Worm (Caenorhabditis elegans) whole organism, L4 larva: ENCODE measurements around the gene dhc-4.
A peak's percentile ranks its signal among the peaks of the same experiment; 100 is the strongest.
"Not testable (repeated sequence)": the region's sequence is repeated elsewhere in the genome, so short reads cannot be mapped to it uniquely, and the experiment has no call there.

Experiments
- F10B5.3 ChIP-seq: sonication (generic microtip); optimal IDR thresholded peaks from 2 replicates; lab custom pipeline; 2016; ENCODE audit warnings: mild to moderate bottlenecking, missing genetic modification characterization, missing compliant biosample characterization
- F26F4.8 ChIP-seq: fragments of 200-800 bp; sonication (Bioruptor generic); conservative IDR thresholded peaks from 2 replicates; pipeline ENCODE4 v1.3.6; 2022; ENCODE audit warnings: missing genetic modification characterization, missing compliant biosample characterization
- R02D3.7 ChIP-seq: fragments of 150-350 bp; sonication (generic microtip); optimal IDR thresholded peaks from 3 replicates; lab custom pipeline; 2014; ENCODE audit warnings: missing biosample characterization, missing genetic modification characterization
- T26A8.4 ChIP-seq: fragments of 200-800 bp; sonication (Bioruptor generic); IDR thresholded peaks from 2 replicates; pipeline ENCODE4 v1.3.6; 2022; ENCODE audit warnings: missing genetic modification characterization, missing compliant biosample characterization
- Y105C5A.15 ChIP-seq: fragments of 200-800 bp; sonication (Bioruptor generic); IDR thresholded peaks from 2 replicates; pipeline ENCODE4 v1.3.6; 2022; ENCODE audit warnings: missing genetic modification characterization, missing compliant biosample characterization
- aha-1 ChIP-seq: fragments of 150-350 bp; peaks from one replicate; lab custom pipeline; 2014; ENCODE audit warnings: missing biosample characterization, missing genetic modification characterization
- ama-1 ChIP-seq: fragments of 150-350 bp; optimal IDR thresholded peaks from 2 replicates; lab custom pipeline; 2014; ENCODE audit warnings: inconsistent platforms, mixed read lengths
- attf-4 ChIP-seq: sonication (generic microtip); optimal IDR thresholded peaks from 3 replicates; lab custom pipeline; 2017; ENCODE audit warnings: missing biosample characterization, missing genetic modification characterization
- ceh-20 ChIP-seq: fragments of 200-800 bp; sonication (Bioruptor generic); IDR thresholded peaks from 2 replicates; pipeline ENCODE4 v1.3.6; 2022; ENCODE audit warnings: missing genetic modification reagents, missing genetic modification characterization, missing compliant biosample characterization
- ceh-44 ChIP-seq: fragments of 200-800 bp; sonication (Bioruptor generic); IDR thresholded peaks from 2 replicates; pipeline ENCODE4 v1.3.6; 2022; ENCODE audit warnings: missing genetic modification reagents, missing genetic modification characterization, missing compliant biosample characterization
- ceh-62 ChIP-seq: sonication (generic microtip); optimal IDR thresholded peaks from 2 replicates; lab custom pipeline; 2017; ENCODE audit warnings: missing biosample characterization, missing genetic modification characterization
- daf-12 ChIP-seq: fragments of 150-350 bp; optimal IDR thresholded peaks from 2 replicates; lab custom pipeline; 2014; ENCODE audit warnings: missing biosample characterization, missing genetic modification reagents, missing genetic modification characterization
- dmd-6 ChIP-seq: fragments of 200-800 bp; sonication (Bioruptor generic); IDR thresholded peaks from 2 replicates; pipeline ENCODE4 v1.3.6; 2022; ENCODE audit warnings: missing genetic modification reagents, missing genetic modification characterization, missing compliant biosample characterization
- dmd-9 ChIP-seq: fragments of 200-800 bp; sonication (Bioruptor generic); IDR thresholded peaks from 2 replicates; pipeline ENCODE4 v1.3.6; 2022; ENCODE audit warnings: missing genetic modification reagents, missing genetic modification characterization, missing compliant biosample characterization
- dpl-1 ChIP-seq: fragments of 150-350 bp; optimal IDR thresholded peaks from 2 replicates; lab custom pipeline; 2014; ENCODE audit warnings: missing biosample characterization, missing genetic modification reagents, missing genetic modification characterization
- hif-1 ChIP-seq, 2 experiments: sonication (generic microtip); optimal IDR thresholded peaks; 2 replicates each; lab custom pipeline; 2016 to 2017; ENCODE audit warnings: missing compliant biosample characterization in 2 of 2, missing genetic modification characterization in 2 of 2, missing genetic modification reagents in 2 of 2, missing genotype in 2 of 2, mild to moderate bottlenecking in 1 of 2
- hlh-30 ChIP-seq: sonication (generic microtip); optimal IDR thresholded peaks from 2 replicates; lab custom pipeline; 2017; ENCODE audit warnings: antibody characterized with exemption, mild to moderate bottlenecking, missing genetic modification characterization, missing compliant biosample characterization; ENCODE audit not compliant: insufficient read depth
- jun-1 ChIP-seq: fragments of 150-350 bp; optimal IDR thresholded peaks from 2 replicates; lab custom pipeline; 2014; ENCODE audit warnings: missing biosample characterization, missing genetic modification reagents, missing genetic modification characterization
- lim-7 ChIP-seq: fragments of 200-800 bp; sonication (Bioruptor generic); IDR thresholded peaks from 2 replicates; pipeline ENCODE4 v1.3.6; 2022; ENCODE audit warnings: missing genetic modification characterization, missing compliant biosample characterization
- lin-13 ChIP-seq: fragments of 150-350 bp; optimal IDR thresholded peaks from 2 replicates; lab custom pipeline; 2014; ENCODE audit warnings: missing biosample characterization, missing genetic modification reagents, missing genetic modification characterization
- lin-15B ChIP-seq: fragments of 150-350 bp; sonication (generic microtip); optimal IDR thresholded peaks from 3 replicates; lab custom pipeline; 2014; ENCODE audit warnings: missing biosample characterization, missing genetic modification characterization
- lin-29 ChIP-seq: fragments of 200-800 bp; sonication (Bioruptor generic); IDR thresholded peaks from 2 replicates; pipeline ENCODE4 v1.3.6; 2022; ENCODE audit warnings: missing genetic modification reagents, missing genetic modification characterization, missing compliant biosample characterization
- lin-38 ChIP-seq: fragments of 200-800 bp; sonication (Bioruptor generic); IDR thresholded peaks from 2 replicates; pipeline ENCODE4 v1.3.6; 2022; ENCODE audit warnings: missing genetic modification reagents, missing genetic modification characterization, missing compliant biosample characterization
- lir-3 ChIP-seq: sonication (generic microtip); optimal IDR thresholded peaks from 2 replicates; lab custom pipeline; 2016; ENCODE audit warnings: mild to moderate bottlenecking, missing genetic modification characterization, missing compliant biosample characterization
- madf-9 ChIP-seq: fragments of 200-800 bp; sonication (Bioruptor generic); conservative IDR thresholded peaks from 2 replicates; pipeline ENCODE4 v1.3.6; 2022; ENCODE audit warnings: missing genetic modification reagents, missing genetic modification characterization, missing compliant biosample characterization
- mep-1 ChIP-seq: fragments of 150-350 bp; sonication (generic microtip); optimal IDR thresholded peaks from 3 replicates; lab custom pipeline; 2014; ENCODE audit warnings: missing biosample characterization, missing genetic modification characterization
- nhr-102 ChIP-seq: sonication (generic microtip); optimal IDR thresholded peaks from 2 replicates; lab custom pipeline; 2016; ENCODE audit warnings: mild to moderate bottlenecking, missing genetic modification characterization, moderate library complexity, missing compliant biosample characterization
- nhr-237 ChIP-seq: sonication (generic microtip); optimal IDR thresholded peaks from 2 replicates; lab custom pipeline; 2017; ENCODE audit warnings: missing biosample characterization, missing genetic modification characterization
- nhr-25 ChIP-seq: sonication (generic microtip); optimal IDR thresholded peaks from 2 replicates; lab custom pipeline; 2017; ENCODE audit warnings: missing genetic modification characterization, mild to moderate bottlenecking, missing compliant biosample characterization, antibody characterized with exemption, moderate library complexity, borderline replicate concordance; ENCODE audit not compliant: insufficient read depth
- nhr-6 ChIP-seq: fragments of 150-350 bp; optimal IDR thresholded peaks from 2 replicates; lab custom pipeline; 2014; ENCODE audit warnings: missing biosample characterization, missing genetic modification characterization
- nhr-76 ChIP-seq: fragments of 150-350 bp; optimal IDR thresholded peaks from 2 replicates; lab custom pipeline; 2014; ENCODE audit warnings: missing biosample characterization, missing genetic modification characterization
- nhr-77 ChIP-seq: fragments of 150-350 bp; optimal IDR thresholded peaks from 2 replicates; lab custom pipeline; 2014; ENCODE audit warnings: missing biosample characterization, missing genetic modification characterization
- pha-4 ChIP-seq, 2 experiments: fragments of 150-350 bp in 1 of 2; fragments of 200-800 bp in 1 of 2; sonication (Bioruptor generic) in 1 of 2; IDR thresholded peaks in 1 of 2; optimal IDR thresholded peaks in 1 of 2; 2 replicates each; pipeline versions ENCODE4 v1.3.6 to Lab custom; 2014 to 2022; ENCODE audit warnings: missing genetic modification characterization in 2 of 2, missing genetic modification reagents in 2 of 2, missing biosample characterization in 1 of 2, missing compliant biosample characterization in 1 of 2
- php-3 ChIP-seq: fragments of 200-800 bp; sonication (Bioruptor generic); IDR thresholded peaks from 2 replicates; pipeline ENCODE4 v1.3.6; 2022; ENCODE audit warnings: missing genetic modification reagents, missing genetic modification characterization, missing compliant biosample characterization
- pqm-1 ChIP-seq: sonication (generic microtip); optimal IDR thresholded peaks from 2 replicates; lab custom pipeline; 2017; ENCODE audit warnings: missing biosample characterization, missing genetic modification characterization
- sdz-12 ChIP-seq: fragments of 200-800 bp; sonication (Bioruptor generic); optimal IDR thresholded peaks from 2 replicates; lab custom pipeline; 2018; ENCODE audit warnings: mild to moderate bottlenecking, missing genetic modification characterization, missing compliant biosample characterization
- set-16 ChIP-seq: fragments of 200-800 bp; sonication (Bioruptor generic); IDR thresholded peaks from 2 replicates; pipeline ENCODE4 v1.3.6; 2022; ENCODE audit warnings: missing genetic modification reagents, missing genetic modification characterization, missing compliant biosample characterization
- skn-1 ChIP-seq: fragments of 150-350 bp; optimal IDR thresholded peaks from 2 replicates; lab custom pipeline; 2014; ENCODE audit warnings: missing biosample characterization, missing genetic modification characterization
- snpc-1.2 ChIP-seq: fragments of 200-800 bp; sonication (Bioruptor generic); IDR thresholded peaks from 2 replicates; pipeline ENCODE4 v1.3.6; 2022; ENCODE audit warnings: missing genetic modification reagents, missing genetic modification characterization, missing compliant biosample characterization
- snpc-4 ChIP-seq: fragments of 150-350 bp; optimal IDR thresholded peaks from 2 replicates; lab custom pipeline; 2014; ENCODE audit warnings: missing biosample characterization, missing genetic modification characterization
- tag-97 ChIP-seq: fragments of 200-800 bp; sonication (Bioruptor generic); IDR thresholded peaks from 2 replicates; pipeline ENCODE4 v1.3.6; 2022; ENCODE audit warnings: missing genetic modification characterization, missing compliant biosample characterization
- tra-1 ChIP-seq: fragments of 200-800 bp; sonication (Bioruptor generic); IDR thresholded peaks from 2 replicates; pipeline ENCODE4 v1.3.6; 2022; ENCODE audit warnings: missing genetic modification reagents, missing genetic modification characterization, missing compliant biosample characterization
- unc-130 ChIP-seq: sonication (generic microtip); optimal IDR thresholded peaks from 2 replicates; lab custom pipeline; 2016; ENCODE audit warnings: missing genetic modification reagents, missing genetic modification characterization, missing compliant biosample characterization
- zip-11 ChIP-seq: fragments of 200-800 bp; sonication (Bioruptor generic); IDR thresholded peaks from 2 replicates; pipeline ENCODE4 v1.3.6; 2022; ENCODE audit warnings: missing genetic modification characterization, missing compliant biosample characterization
- ztf-11 ChIP-seq: fragments of 150-350 bp; optimal IDR thresholded peaks from 2 replicates; lab custom pipeline; 2014; ENCODE audit warnings: missing biosample characterization, missing genetic modification characterization

dhc-4 gene

ce11 chrIII:11026516-11027048, 56.8 kb downstream of the dhc-4 start, which contains the start of gene Y48A6B.7 (continued):
- no peak for TF ChIP-seq daf-12 (tag; lab: Kevin White, UChicago)
- peak; percentile 95 for TF ChIP-seq dmd-6 (GFP tag; lab: Robert Waterston, UW)
- TF ChIP-seq hlh-30 (tag; lab: Kevin White, UChicago) = peak; percentile 73
- TF ChIP-seq unc-130 (GFP tag; lab: Kevin White, UChicago) = no peak
- TF ChIP-seq lin-15B = no peak
- no peak for TF ChIP-seq ceh-20 (GFP tag; lab: Robert Waterston, UW)
- TF ChIP-seq lir-3 (tag; lab: Kevin White, UChicago) = no peak
- TF ChIP-seq F10B5.3 (tag; lab: Kevin White, UChicago) = no peak
- TF ChIP-seq mep-1 (tag; lab: Kevin White, UChicago) = peak; percentile 56
- peak; percentile 86 for TF ChIP-seq nhr-77 (tag; lab: Kevin White, UChicago)
- no peak for TF ChIP-seq lim-7 (GFP tag; lab: Robert Waterston, UW)
- no peak for TF ChIP-seq set-16 (GFP tag; lab: Robert Waterston, UW)
- TF ChIP-seq dpl-1 (GFP tag; lab: Kevin White, UChicago) = no peak
- TF ChIP-seq lin-13 (GFP tag; lab: Kevin White, UChicago) = no peak
- TF ChIP-seq skn-1 (tag; lab: Kevin White, UChicago) = no peak
- no peak for TF ChIP-seq dmd-9 (GFP tag; lab: Robert Waterston, UW)
- peak; percentile 90 for TF ChIP-seq pqm-1 (tag; lab: Kevin White, UChicago)
- no peak for TF ChIP-seq F26F4.8 (GFP tag; lab: Robert Waterston, UW)
- TF ChIP-seq php-3 (GFP tag; lab: Robert Waterston, UW) = peak; percentile 81

DNA sequence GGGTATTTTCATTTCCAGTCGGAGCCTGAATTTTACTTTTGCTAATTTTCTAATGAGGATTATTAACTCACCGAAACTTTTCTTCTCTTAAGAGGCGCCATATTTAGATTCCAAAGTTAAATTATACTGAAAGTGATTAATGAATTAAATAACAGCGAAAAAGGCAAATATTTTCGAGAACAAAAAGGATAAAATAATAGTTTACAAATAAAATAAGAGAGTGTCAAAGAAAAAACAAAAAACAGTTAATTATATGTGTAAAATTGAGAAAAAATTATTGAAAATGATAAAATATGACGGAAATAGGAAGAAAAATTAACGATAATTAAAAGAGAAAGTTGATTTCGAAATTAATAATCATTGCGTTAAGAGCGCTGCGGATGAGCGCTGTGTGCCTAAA, 59.6 kb downstream of the dhc-4 start, which contains the start of gene Y48A6B.8:
Y48A6B.8 (minus strand) TSS at position 101 of the 400 bp plus-strand sequence.
- not testable (repeated sequence) for TF ChIP-seq hlh-30 (tag; lab: Kevin White, UChicago); pha-4 (GFP tag; IDR thresholded peaks at IDR 0.05; lab: Robert Waterston, UW); pha-4 (tag; optimal IDR thresholded peaks at IDR 0.05; lab: Kevin White, UChicago); T26A8.4 (GFP tag; lab: Robert Waterston, UW)

DNA sequence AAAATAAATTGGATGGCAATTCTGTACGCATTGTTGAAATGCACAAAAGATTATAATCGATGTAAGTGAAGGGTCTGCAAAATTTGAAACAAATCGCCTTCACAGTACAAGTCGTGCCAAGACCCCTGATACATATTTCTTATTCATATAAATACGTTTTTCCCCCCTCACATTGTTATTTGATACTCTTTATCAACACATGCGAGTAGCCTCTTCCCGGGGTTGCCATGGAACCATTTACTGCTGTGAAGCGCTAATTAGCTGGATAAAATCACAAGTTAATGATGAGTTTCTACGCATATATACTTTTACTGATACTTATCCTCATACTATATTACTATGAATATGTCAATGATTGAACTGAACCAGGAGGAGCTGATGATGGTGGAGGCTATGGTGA, 61.6 kb downstream of the dhc-4 start, which contains the start of gene Y48A6B.14:
Y48A6B.14 (plus strand) TSS at position 301 of the 400 bp plus-strand sequence.
- TF ChIP-seq tra-1 (GFP tag; lab: Robert Waterston, UW) (no peak), tag-97 (no peak), nhr-25 (no peak), lin-38 (no peak), aha-1 (tag; lab: Kevin White, UChicago) (peak; percentile 40), lim-7 (GFP tag; lab: Robert Waterston, UW) (no peak), R02D3.7 (no peak)
- TF ChIP-seq, all 104 proteins: peak for 1

DNA sequence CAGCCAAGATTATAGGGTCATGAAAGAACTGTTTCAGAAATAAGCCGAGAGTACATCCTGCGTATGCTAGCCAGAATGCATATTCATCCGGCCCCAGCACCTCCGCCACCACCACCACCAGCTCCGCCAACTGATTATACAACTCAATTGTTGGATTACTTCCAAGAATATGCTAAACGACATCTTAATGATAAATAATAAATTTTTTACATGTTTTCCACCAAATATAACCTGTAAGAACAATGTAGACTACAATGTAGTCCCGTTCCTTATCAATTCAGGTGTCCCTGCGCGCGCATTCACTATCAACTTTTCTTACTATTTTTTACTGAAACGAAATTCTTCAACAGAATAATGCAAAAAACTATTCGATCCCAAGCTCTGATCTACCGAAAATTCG, 63.1 kb downstream of the dhc-4 start, which contains the start of gene Y48A6B.9:
Y48A6B.9 (plus strand) TSS at position 301 of the 400 bp plus-strand sequence.
- TF ChIP-seq ceh-44 (GFP tag; lab: Robert Waterston, UW) (no peak), attf-4 (no peak), zip-11 (GFP tag; lab: Robert Waterston, UW) (no peak), ztf-11 (no peak), ama-1 (no peak), nhr-6 (tag; lab: Kevin White, UChicago) (no peak)
- TF ChIP-seq, all 104 proteins: peak for 0

DNA sequence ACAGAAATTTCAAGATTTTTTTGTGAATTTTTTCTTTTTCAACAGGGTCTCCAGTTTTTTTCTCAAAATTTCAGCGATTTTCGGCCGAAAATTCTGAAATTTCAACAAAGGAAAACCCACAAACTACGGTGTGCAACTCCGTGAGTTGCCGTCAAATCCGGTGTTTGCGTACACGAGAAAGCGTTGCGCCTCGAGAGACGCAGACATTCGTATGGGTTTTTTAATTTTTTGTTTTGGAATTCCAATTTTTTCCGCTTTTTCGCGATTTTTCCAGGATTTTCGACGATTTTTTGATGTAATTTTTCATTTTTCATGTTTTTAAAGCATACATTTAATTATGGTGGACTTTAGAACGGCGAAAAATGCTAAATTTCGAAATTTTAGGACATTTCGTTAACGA, 66.4 kb downstream of the dhc-4 start:
- TF ChIP-seq T26A8.4 (GFP tag; lab: Robert Waterston, UW) (peak; percentile 37; the same call in 1 of the 2 replicates), lin-29 (peak; percentile 42; the same call in 1 of the 2 replicates), hif-1 (tag; optimal IDR thresholded peaks at IDR 0.05; lab: Kevin White, UChicago) (peak in 1 of 2 experiments; percentile 28), jun-1 (no peak), nhr-102 (peak; percentile 31), ceh-62 (no peak), snpc-4 (tag; lab: Kevin White, UChicago) (no peak), snpc-1.2 (GFP tag; lab: Robert Waterston, UW) (peak; percentile 65), nhr-237 (tag; lab: Kevin White, UChicago) (no peak), madf-9 (no peak), aha-1 (tag; lab: Kevin White, UChicago) (peak; percentile 34), nhr-76 (no peak), Y105C5A.15 (GFP tag; lab: Robert Waterston, UW) (no peak), sdz-12 (GFP tag; lab: Kevin White, UChicago) (no peak)
